Fruit fly (Drosophila melanogaster) whole organism, prepupa: Measurements from ENCODE around the gene CG42564.

Experiments
- CG10631 ChIP-seq: fragments of 200-800 bp; sonication (Bioruptor generic); optimal IDR thresholded peaks from 2 replicates; lab custom pipeline; 2016; ENCODE audit warnings: missing biosample characterization, missing genetic modification characterization
- CG10669 ChIP-seq: fragments of 200-800 bp; sonication (Bioruptor generic); optimal IDR thresholded peaks from 3 replicates; lab custom pipeline; 2018; ENCODE audit warnings: missing biosample characterization, mild to moderate bottlenecking, missing genetic modification characterization, moderate library complexity
- CG11902 ChIP-seq: fragments of 200-800 bp; sonication (Bioruptor generic); optimal IDR thresholded peaks from 3 replicates; lab custom pipeline; 2016; ENCODE audit warnings: missing biosample characterization, missing genetic modification characterization
- CG15336 ChIP-seq: fragments of 200-800 bp; sonication (Bioruptor generic); IDR thresholded peaks from 2 replicates; pipeline ENCODE4 v1.3.6; 2022; ENCODE audit warnings: missing biosample characterization, missing genetic modification characterization
- CG1621 ChIP-seq: fragments of 200-800 bp; sonication (Bioruptor generic); optimal IDR thresholded peaks from 3 replicates; lab custom pipeline; 2018; ENCODE audit warnings: missing biosample characterization, mild to moderate bottlenecking, missing genetic modification characterization
- CG16779 ChIP-seq: fragments of 200-800 bp; sonication (Bioruptor generic); optimal IDR thresholded peaks from 3 replicates; lab custom pipeline; 2017; ENCODE audit warnings: missing biosample characterization, mild to moderate bottlenecking, missing genetic modification characterization
- CG3032 ChIP-seq: fragments of 200-800 bp; optimal IDR thresholded peaks from 2 replicates; lab custom pipeline; 2019; ENCODE audit warnings: missing biosample characterization, mild to moderate bottlenecking, missing genetic modification characterization, moderate library complexity
- CG31627 ChIP-seq: fragments of 200-800 bp; sonication (Bioruptor generic); optimal IDR thresholded peaks from 3 replicates; lab custom pipeline; 2016; ENCODE audit warnings: missing biosample characterization, missing genetic modification characterization
- CG4318 ChIP-seq: fragments of 200-800 bp; sonication (Bioruptor generic); optimal IDR thresholded peaks from 3 replicates; lab custom pipeline; 2017; ENCODE audit warnings: missing biosample characterization, mild to moderate bottlenecking, missing genetic modification characterization
- CG6163 ChIP-seq: fragments of 200-800 bp; sonication (Bioruptor generic); IDR thresholded peaks from 3 replicates; pipeline ENCODE4 v1.3.6; 2022; ENCODE audit warnings: missing biosample characterization, missing genetic modification characterization
- CG6792 ChIP-seq: fragments of 200-800 bp; sonication (Bioruptor generic); optimal IDR thresholded peaks from 3 replicates; lab custom pipeline; 2016; ENCODE audit warnings: missing biosample characterization, missing genetic modification characterization
- CG6808 ChIP-seq: fragments of 200-800 bp; sonication (Bioruptor generic); optimal IDR thresholded peaks from 3 replicates; lab custom pipeline; 2017; ENCODE audit warnings: missing biosample characterization, missing genetic modification characterization, mild to moderate bottlenecking, moderate library complexity, missing genetic modification reagents
- CG6854 ChIP-seq: fragments of 200-800 bp; sonication (Bioruptor generic); optimal IDR thresholded peaks from 2 replicates; lab custom pipeline; 2017; ENCODE audit warnings: missing biosample characterization, mild to moderate bottlenecking, missing genetic modification characterization
- CG8119 ChIP-seq: fragments of 200-800 bp; sonication (Bioruptor generic); IDR thresholded peaks from 3 replicates; pipeline ENCODE4 v1.3.6; 2022; ENCODE audit warnings: missing biosample characterization, missing genetic modification characterization
- CG8319 ChIP-seq: fragments of 200-800 bp; sonication (Bioruptor generic); optimal IDR thresholded peaks from 3 replicates; lab custom pipeline; 2016; ENCODE audit warnings: missing biosample characterization, missing genetic modification characterization
- CG9139 ChIP-seq: fragments of 200-800 bp; sonication (Bioruptor generic); optimal IDR thresholded peaks from 3 replicates; lab custom pipeline; 2017; ENCODE audit warnings: missing biosample characterization, mild to moderate bottlenecking, missing genetic modification characterization
- Eip75B ChIP-seq: fragments of 200-800 bp; sonication (Bioruptor generic); optimal IDR thresholded peaks from 3 replicates; lab custom pipeline; 2016; ENCODE audit warnings: missing biosample characterization, missing genetic modification characterization
- Eip93F ChIP-seq: fragments of 200-800 bp; sonication (Bioruptor generic); optimal IDR thresholded peaks from 2 replicates; lab custom pipeline; 2016; ENCODE audit warnings: missing biosample characterization, mild to moderate bottlenecking, missing genetic modification characterization
- Ets21C ChIP-seq: fragments of 200-800 bp; sonication (Bioruptor generic); optimal IDR thresholded peaks from 3 replicates; lab custom pipeline; 2016; ENCODE audit warnings: missing biosample characterization, missing genetic modification characterization
- Ets96B ChIP-seq: fragments of 200-800 bp; optimal IDR thresholded peaks from 2 replicates; lab custom pipeline; 2019; ENCODE audit warnings: missing biosample characterization, mild to moderate bottlenecking, missing genetic modification characterization, moderate library complexity
- Gug ChIP-seq: fragments of 200-800 bp; sonication (Bioruptor generic); IDR thresholded peaks from 2 replicates; pipeline ENCODE4 v1.3.6; 2022; ENCODE audit warnings: missing biosample characterization, missing genetic modification characterization
- Hr38 ChIP-seq: sonication (Bioruptor generic); optimal IDR thresholded peaks from 2 replicates; lab custom pipeline; 2016; ENCODE audit warnings: missing biosample characterization, missing genetic modification characterization
- Hr39 ChIP-seq: fragments of 200-800 bp; sonication (Bioruptor generic); optimal IDR thresholded peaks from 2 replicates; lab custom pipeline; 2016; ENCODE audit warnings: missing biosample characterization, missing genetic modification characterization
- Hr4 ChIP-seq: fragments of 200-800 bp; sonication (Bioruptor generic); optimal IDR thresholded peaks from 3 replicates; lab custom pipeline; 2016; ENCODE audit warnings: missing biosample characterization, missing genetic modification characterization
- Lpt ChIP-seq: fragments of 200-800 bp; sonication (Bioruptor generic); optimal IDR thresholded peaks from 3 replicates; lab custom pipeline; 2016; ENCODE audit warnings: missing biosample characterization, missing genetic modification characterization
- Met ChIP-seq: fragments of 200-800 bp; sonication (Bioruptor generic); optimal IDR thresholded peaks from 3 replicates; lab custom pipeline; 2016; ENCODE audit warnings: missing biosample characterization, missing genetic modification characterization
- OdsH ChIP-seq: fragments of 200-800 bp; sonication (Bioruptor generic); optimal IDR thresholded peaks from 3 replicates; lab custom pipeline; 2016; ENCODE audit warnings: missing biosample characterization, missing genetic modification characterization
- Sox102F ChIP-seq: fragments of 200-800 bp; sonication (Bioruptor generic); optimal IDR thresholded peaks from 2 replicates; lab custom pipeline; 2016; ENCODE audit warnings: missing biosample characterization, mild to moderate bottlenecking, missing genetic modification characterization
- Sox15 ChIP-seq: fragments of 200-800 bp; sonication (Bioruptor generic); optimal IDR thresholded peaks from 3 replicates; lab custom pipeline; 2016; ENCODE audit warnings: missing biosample characterization, missing genetic modification characterization
- acj6 ChIP-seq: fragments of 200-800 bp; sonication (Bioruptor generic); optimal IDR thresholded peaks from 3 replicates; lab custom pipeline; 2016; ENCODE audit warnings: missing biosample characterization, missing genetic modification characterization
- cyc ChIP-seq: fragments of 200-800 bp; sonication (Bioruptor generic); optimal IDR thresholded peaks from 3 replicates; lab custom pipeline; 2016; ENCODE audit warnings: missing biosample characterization, missing genetic modification characterization
- dac ChIP-seq: fragments of 200-800 bp; sonication (Bioruptor generic); optimal IDR thresholded peaks from 2 replicates; lab custom pipeline; 2017; ENCODE audit warnings: missing biosample characterization, mild to moderate bottlenecking, missing genetic modification characterization
- dsx ChIP-seq: fragments of 200-800 bp; optimal IDR thresholded peaks from 3 replicates; lab custom pipeline; 2019; ENCODE audit warnings: missing biosample characterization, mild to moderate bottlenecking, missing genetic modification characterization, moderate library complexity; ENCODE audit not compliant: poor library complexity, severe bottlenecking
- eg ChIP-seq: fragments of 200-800 bp; sonication (Bioruptor generic); IDR thresholded peaks from 3 replicates; pipeline ENCODE4 v1.3.6; 2022; ENCODE audit warnings: missing biosample characterization, missing genetic modification characterization
- esn ChIP-seq: fragments of 200-800 bp; sonication (Bioruptor generic); optimal IDR thresholded peaks from 2 replicates; lab custom pipeline; 2016; ENCODE audit warnings: missing biosample characterization, mild to moderate bottlenecking, missing genetic modification characterization, moderate library complexity
- fd59A ChIP-seq: fragments of 200-800 bp; sonication (Bioruptor generic); optimal IDR thresholded peaks from 2 replicates; lab custom pipeline; 2017; ENCODE audit warnings: missing biosample characterization, mild to moderate bottlenecking, missing genetic modification characterization, missing genetic modification reagents
- fd85E ChIP-seq: fragments of 200-800 bp; sonication (Bioruptor generic); optimal IDR thresholded peaks from 3 replicates; lab custom pipeline; 2016; ENCODE audit warnings: missing biosample characterization, missing genetic modification characterization
- fkh ChIP-seq: fragments of 200-800 bp; sonication (Bioruptor generic); optimal IDR thresholded peaks from 3 replicates; lab custom pipeline; 2017; ENCODE audit warnings: missing biosample characterization, mild to moderate bottlenecking, missing genetic modification characterization, moderate library complexity
- net ChIP-seq: fragments of 200-800 bp; sonication (Bioruptor generic); optimal IDR thresholded peaks from 3 replicates; lab custom pipeline; 2016; ENCODE audit warnings: missing biosample characterization, missing genetic modification characterization
- pdm3 ChIP-seq: fragments of 200-800 bp; sonication (Bioruptor generic); optimal IDR thresholded peaks from 3 replicates; lab custom pipeline; 2016; ENCODE audit warnings: missing biosample characterization, missing genetic modification characterization
- salr ChIP-seq, 2 experiments: fragments of 200-800 bp; sonication (Bioruptor generic); optimal IDR thresholded peaks; 3 replicates each; lab custom pipeline; 2016 to 2018; ENCODE audit warnings: missing biosample characterization in 2 of 2, missing genetic modification characterization in 2 of 2, mild to moderate bottlenecking in 1 of 2
- spab ChIP-seq: fragments of 200-800 bp; sonication (Bioruptor generic); optimal IDR thresholded peaks from 2 replicates; lab custom pipeline; 2017; ENCODE audit warnings: missing biosample characterization, mild to moderate bottlenecking, missing genetic modification characterization, missing genetic modification reagents
- ss ChIP-seq, 2 experiments: fragments of 200-800 bp; sonication (Bioruptor generic); optimal IDR thresholded peaks; 2 replicates in 1 of 2; 3 replicates in 1 of 2; lab custom pipeline; 2017 to 2018; ENCODE audit warnings: mild to moderate bottlenecking in 2 of 2, missing biosample characterization in 2 of 2, missing genetic modification characterization in 2 of 2, moderate library complexity in 1 of 2
- svp ChIP-seq: fragments of 200-800 bp; sonication (Bioruptor generic); peaks from one replicate; lab custom pipeline; 2016; ENCODE audit warnings: missing biosample characterization, missing genetic modification characterization
- topi ChIP-seq: fragments of 200-800 bp; sonication (Bioruptor generic); optimal IDR thresholded peaks from 3 replicates; lab custom pipeline; 2016; ENCODE audit warnings: missing biosample characterization, missing genetic modification characterization
- vri ChIP-seq: fragments of 200-800 bp; sonication (Bioruptor generic); optimal IDR thresholded peaks from 3 replicates; lab custom pipeline; 2016; ENCODE audit warnings: missing biosample characterization, mild to moderate bottlenecking, missing genetic modification characterization

Gene CG42564

DNA sequence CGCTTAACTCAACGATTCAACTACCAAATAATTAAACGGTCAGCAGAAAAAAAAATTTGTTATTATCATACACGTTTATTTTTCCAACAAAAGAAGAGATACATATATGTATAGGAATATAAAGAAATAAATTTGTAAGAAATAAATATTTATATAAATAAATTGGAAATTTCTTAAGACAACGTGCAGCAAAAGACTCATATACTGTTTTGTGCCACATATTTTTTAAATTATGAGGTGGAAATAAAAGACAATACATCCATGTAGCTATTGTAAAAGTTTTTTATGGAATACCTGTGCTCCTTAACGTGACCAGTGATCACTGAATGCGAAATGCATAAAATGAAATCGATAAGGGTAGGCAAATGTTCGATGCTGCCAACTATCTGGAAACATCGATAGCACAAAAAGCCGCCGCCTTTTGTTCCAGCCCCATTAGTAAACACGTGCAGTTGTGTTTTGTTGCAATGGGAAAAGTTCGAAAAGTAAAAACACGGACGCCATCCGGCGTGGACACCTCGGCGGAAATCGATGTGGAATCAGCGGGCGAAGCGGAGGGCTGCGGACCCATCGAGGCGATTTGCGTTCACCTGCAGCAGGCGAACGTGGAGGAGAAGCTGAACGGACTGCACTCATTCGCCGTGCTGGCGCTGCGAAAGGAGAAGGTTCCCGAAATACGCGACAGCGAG is 5.6 kb upstream of the CG42564 start, which contains the start of gene CG10286 (continued):
- TF ChIP-seq fd85E (GFP tag; lab: Kevin White, UChicago) = no peak
- no peak for TF ChIP-seq CG31627 (GFP tag; lab: Kevin White, UChicago)
- TF ChIP-seq ss (GFP tag; optimal IDR thresholded peaks at IDR 0.05; lab: Kevin White, UChicago) = no peak
- TF ChIP-seq topi (GFP tag; lab: Kevin White, UChicago) = no peak
- peak; percentile 20 for TF ChIP-seq CG10631 (GFP tag; lab: Kevin White, UChicago)
- TF ChIP-seq Gug = no peak
- TF ChIP-seq CG6808 (GFP tag; lab: Kevin White, UChicago) = peak; percentile 78
- no peak for TF ChIP-seq CG6792 (GFP tag; lab: Kevin White, UChicago)
- no peak for TF ChIP-seq cyc
- no peak for TF ChIP-seq Hr4
- peak; percentile 24 for TF ChIP-seq acj6
- 0 out of 2 replicates have a peak, but pooled peaks have one; percentile 23 for TF ChIP-seq CG15336 (GFP tag; lab: Robert Waterston, UW)
- TF ChIP-seq, all 60 proteins: peak for 7

DNA sequence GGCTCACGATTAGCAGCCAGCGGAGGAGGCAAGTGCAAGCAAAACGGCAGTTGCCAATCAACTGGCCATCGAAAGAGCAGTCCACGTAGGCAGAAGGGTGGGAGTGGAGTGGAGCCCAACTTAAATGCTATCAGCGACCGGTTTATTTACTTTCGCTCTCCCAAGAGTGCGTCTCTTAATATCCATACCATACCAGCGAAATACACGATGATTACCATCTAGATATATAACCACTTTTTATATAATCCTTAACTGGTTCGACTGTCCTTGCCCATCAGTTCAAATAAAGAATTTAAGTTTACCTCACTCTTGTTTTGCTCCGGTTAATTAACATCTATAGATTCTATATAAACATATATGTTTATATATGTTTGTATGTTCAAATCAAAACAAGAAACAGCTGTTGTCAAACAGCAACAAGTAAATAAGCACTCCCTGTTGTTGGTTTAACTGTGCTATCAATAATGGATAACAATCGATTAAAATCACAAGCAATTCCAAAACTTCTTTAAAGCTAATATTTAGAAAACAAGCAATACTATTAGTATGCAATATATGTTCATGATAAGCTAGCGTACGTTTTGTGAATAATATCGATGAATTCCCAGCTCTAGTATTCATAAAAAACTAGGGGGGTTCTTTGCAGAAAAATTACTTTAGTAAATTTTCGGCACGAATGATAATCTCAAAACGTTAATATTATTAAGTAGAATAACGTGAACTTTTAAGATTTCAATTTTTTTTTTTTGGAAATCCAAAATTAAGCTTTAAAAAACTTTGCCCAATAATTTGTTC is 566 bp upstream of the CG42564 start:
- no peak for TF ChIP-seq Lpt
- TF ChIP-seq CG10669 (GFP tag; lab: Kevin White, UChicago) = peak; percentile 21
- no peak for TF ChIP-seq dsx
- no peak for TF ChIP-seq Eip93F (GFP tag; lab: Kevin White, UChicago)
- TF ChIP-seq Eip75B (GFP tag; lab: Kevin White, UChicago) = peak; percentile 36
- peak; percentile 61; the same call in 1 of the 3 replicates for TF ChIP-seq CG6163 (GFP tag; lab: Robert Waterston, UW)
- TF ChIP-seq CG9139 (GFP tag; lab: Kevin White, UChicago) = no peak
- TF ChIP-seq Ets96B (tag; lab: Kevin White, UChicago) = peak; percentile 18
- TF ChIP-seq Hr39 (GFP tag; lab: Kevin White, UChicago) = peak; percentile 44
- TF ChIP-seq CG6808 (GFP tag; lab: Kevin White, UChicago) = no peak
- TF ChIP-seq CG6792 (GFP tag; lab: Kevin White, UChicago) = peak; percentile 14
- no peak for TF ChIP-seq Hr38 (GFP tag; lab: Kevin White, UChicago)
- TF ChIP-seq fd59A = no peak
- no peak for TF ChIP-seq Sox102F (GFP tag; lab: Kevin White, UChicago)
- peak; percentile 60 for TF ChIP-seq Hr4
- peak; percentile 14 for TF ChIP-seq CG3032 (tag; lab: Kevin White, UChicago)
- peak; percentile 47 for TF ChIP-seq topi (GFP tag; lab: Kevin White, UChicago)
- no peak for TF ChIP-seq CG16779 (tag; lab: Kevin White, UChicago)
- no peak for TF ChIP-seq CG4318 (GFP tag; lab: Kevin White, UChicago)
- TF ChIP-seq dac (GFP tag; lab: Kevin White, UChicago) = no peak
- TF ChIP-seq OdsH = peak; percentile 59
- peak; percentile 55 for TF ChIP-seq Met (GFP tag; lab: Kevin White, UChicago)
- no peak for TF ChIP-seq Gug
- no peak for TF ChIP-seq CG11902 (GFP tag; lab: Kevin White, UChicago)
- TF ChIP-seq CG1621 (tag; lab: Kevin White, UChicago) = no peak
- peak; percentile 47 for TF ChIP-seq pdm3 (GFP tag; lab: Kevin White, UChicago)
- TF ChIP-seq spab = no peak
- TF ChIP-seq CG6854 (GFP tag; lab: Kevin White, UChicago) = peak; percentile 4
- TF ChIP-seq Sox15 (GFP tag; lab: Kevin White, UChicago) = peak; percentile 6
- no peak for TF ChIP-seq vri (GFP tag; lab: Kevin White, UChicago)
- peak; percentile 69 for TF ChIP-seq esn (GFP tag; lab: Kevin White, UChicago)
- TF ChIP-seq fkh = peak; percentile 92
- TF ChIP-seq CG31627 (GFP tag; lab: Kevin White, UChicago) = peak; percentile 27
- peak; percentile 36 for TF ChIP-seq net
- peak; percentile 33; the same call in 1 of the 2 replicates for TF ChIP-seq CG15336 (GFP tag; lab: Robert Waterston, UW)
- TF ChIP-seq svp (GFP tag; lab: Kevin White, UChicago) = no peak
- no peak for TF ChIP-seq CG8319 (GFP tag; lab: Kevin White, UChicago)
- TF ChIP-seq Ets21C (GFP tag; lab: Kevin White, UChicago) = no peak
- no peak for TF ChIP-seq salr (GFP tag; optimal IDR thresholded peaks at IDR 0.05; lab: Kevin White, UChicago)
- TF ChIP-seq eg (GFP tag; lab: Robert Waterston, UW) = peak; percentile 57; the same call in 1 of the 3 replicates
- TF ChIP-seq CG10631 (GFP tag; lab: Kevin White, UChicago) = peak; percentile 37
- TF ChIP-seq CG8119 = peak; percentile 60
